Worm (Caenorhabditis elegans): Measurements from ENCODE around the gene ceh-43.

DNA sequence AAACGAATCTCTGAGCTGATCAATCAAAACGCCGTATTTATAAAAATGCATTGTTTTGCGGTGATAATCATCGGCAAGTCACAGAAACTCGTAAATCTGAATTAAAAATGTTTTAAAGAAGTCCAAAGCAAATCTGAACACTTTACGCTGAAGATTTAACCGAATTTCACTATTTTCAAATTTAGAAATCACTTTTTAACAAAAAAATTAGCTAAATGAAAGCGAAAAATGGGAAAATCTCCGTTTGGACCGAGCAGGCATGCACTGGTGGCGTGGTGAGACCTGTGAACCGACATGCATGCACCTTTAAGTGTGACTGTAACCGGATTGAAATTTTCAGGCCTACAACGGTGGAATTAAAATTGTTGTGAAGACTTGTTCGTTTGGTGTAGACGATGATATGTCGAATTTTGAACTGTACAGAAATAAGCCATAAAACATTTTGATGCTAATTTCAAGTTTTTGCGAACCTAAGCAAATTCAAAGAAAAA is 10.2 kb downstream of the ceh-43 start, which contains the start of gene C28A5.2:
- TF ChIP-seq ref-1 (GFP tag; conservative IDR thresholded peaks at IDR 0.05) (no peak), cog-1 (tag; optimal IDR thresholded peaks at IDR 0.05) (no peak), flt-1 (GFP tag; IDR thresholded peaks at IDR 0.05) (no peak), ztf-23 (GFP tag; IDR thresholded peaks at IDR 0.05) (no peak), ztf-29 (GFP tag; IDR thresholded peaks at IDR 0.05) (no peak), T22C8.4 (GFP tag; IDR thresholded peaks at IDR 0.05) (no peak)
